Worm (Caenorhabditis elegans): ENCODE data around the gene Y42H9B.3.

Gene Y42H9B.3

ce11 chrIV:8006161-8006560 lies 6.1 kb downstream of the Y42H9B.3 start:
- TF ChIP-seq tab-1 (GFP tag; IDR thresholded peaks at IDR 0.05) (no peak), ztf-23 (GFP tag; IDR thresholded peaks at IDR 0.05) (no peak), cog-1 (tag; optimal IDR thresholded peaks at IDR 0.05) (no peak), ref-1 (GFP tag; conservative IDR thresholded peaks at IDR 0.05) (no peak), med-1 (GFP tag; optimal IDR thresholded peaks at IDR 0.05; ENCODE audit: insufficient read depth) (no peak), klf-2 (GFP tag; conservative IDR thresholded peaks at IDR 0.05) (no peak), T22C8.4 (GFP tag; IDR thresholded peaks at IDR 0.05) (no peak), flt-1 (GFP tag; IDR thresholded peaks at IDR 0.05) (no peak), ztf-29 (GFP tag; IDR thresholded peaks at IDR 0.05) (no peak)

DNA sequence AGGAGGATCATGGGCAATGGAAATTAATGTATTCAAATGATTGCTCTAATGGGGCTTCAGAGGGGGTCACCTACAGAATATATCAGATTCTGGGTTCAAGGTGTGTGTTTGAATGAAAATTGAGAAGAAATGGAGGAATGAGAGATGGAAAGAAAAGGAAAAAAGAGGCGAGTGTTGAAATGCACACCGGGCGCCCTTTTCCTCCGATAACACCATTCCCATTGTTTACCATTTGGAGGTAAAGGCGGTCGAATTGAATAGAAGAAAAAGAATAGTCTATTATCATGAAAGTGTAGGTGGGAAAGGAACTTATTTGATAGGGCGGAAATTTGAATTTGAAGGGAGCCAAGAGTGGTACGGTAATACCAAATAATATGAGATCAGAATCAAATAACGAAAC lies 6.9 kb downstream of the Y42H9B.3 start:
- TF ChIP-seq ztf-23 (GFP tag; IDR thresholded peaks at IDR 0.05): no peak
- no peak for TF ChIP-seq ref-1 (GFP tag; conservative IDR thresholded peaks at IDR 0.05)
- TF ChIP-seq med-1 (GFP tag; optimal IDR thresholded peaks at IDR 0.05; ENCODE audit: insufficient read depth): no peak
- TF ChIP-seq tab-1 (GFP tag; IDR thresholded peaks at IDR 0.05): no peak
- no peak for TF ChIP-seq ztf-29 (GFP tag; IDR thresholded peaks at IDR 0.05)
- TF ChIP-seq cog-1 (tag; optimal IDR thresholded peaks at IDR 0.05): no peak
- TF ChIP-seq T22C8.4 (GFP tag; IDR thresholded peaks at IDR 0.05): no peak
- TF ChIP-seq flt-1 (GFP tag; IDR thresholded peaks at IDR 0.05): no peak
- TF ChIP-seq klf-2 (GFP tag; conservative IDR thresholded peaks at IDR 0.05): no peak

- TF ChIP-seq ztf-23 (GFP tag; IDR thresholded peaks at IDR 0.05) (no peak), T22C8.4 (GFP tag; IDR thresholded peaks at IDR 0.05) (no peak), cog-1 (tag; optimal IDR thresholded peaks at IDR 0.05) (no peak), ref-1 (GFP tag; conservative IDR thresholded peaks at IDR 0.05) (no peak)
Measured at ce11 chrIV:8004019-8004418, 8.2 kb downstream of the Y42H9B.3 start, which contains the start of gene rig-4. rig-4 (minus strand) TSS chrIV:8004119.

- TF ChIP-seq flt-1 (GFP tag; IDR thresholded peaks at IDR 0.05) (no peak), med-1 (GFP tag; optimal IDR thresholded peaks at IDR 0.05; ENCODE audit: insufficient read depth) (no peak), T22C8.4 (GFP tag; IDR thresholded peaks at IDR 0.05) (no peak), ztf-29 (GFP tag; IDR thresholded peaks at IDR 0.05) (no peak), ref-1 (GFP tag; conservative IDR thresholded peaks at IDR 0.05) (no peak), klf-2 (GFP tag; conservative IDR thresholded peaks at IDR 0.05) (no peak), tab-1 (GFP tag; IDR thresholded peaks at IDR 0.05) (no peak), cog-1 (tag; optimal IDR thresholded peaks at IDR 0.05) (no peak), ztf-23 (GFP tag; IDR thresholded peaks at IDR 0.05) (no peak)
Measured at ce11 chrIV:8000763-8001162, 11.5 kb downstream of the Y42H9B.3 start.

DNA sequence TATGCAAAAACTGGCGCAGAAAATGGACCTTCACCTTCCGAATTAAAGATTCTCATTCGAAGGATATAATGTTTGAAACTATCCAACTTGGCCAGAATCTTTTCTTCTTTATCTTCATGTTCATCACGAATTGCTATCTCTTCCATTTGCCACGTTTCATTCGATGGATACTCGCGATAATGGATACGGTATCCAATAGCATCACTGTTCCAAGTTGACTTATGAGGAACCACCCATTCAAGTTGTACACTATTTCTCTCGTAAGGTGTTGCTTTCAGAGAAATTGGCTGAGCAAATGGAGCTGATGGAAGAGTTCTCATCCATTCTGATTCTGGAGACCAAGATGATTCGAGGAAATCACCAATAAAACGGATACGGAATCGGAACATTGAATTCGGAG lies 17.5 kb downstream of the Y42H9B.3 start:
- TF ChIP-seq T22C8.4 (GFP tag; IDR thresholded peaks at IDR 0.05) (no peak), ref-1 (GFP tag; conservative IDR thresholded peaks at IDR 0.05) (no peak), flt-1 (GFP tag; IDR thresholded peaks at IDR 0.05) (no peak)

DNA sequence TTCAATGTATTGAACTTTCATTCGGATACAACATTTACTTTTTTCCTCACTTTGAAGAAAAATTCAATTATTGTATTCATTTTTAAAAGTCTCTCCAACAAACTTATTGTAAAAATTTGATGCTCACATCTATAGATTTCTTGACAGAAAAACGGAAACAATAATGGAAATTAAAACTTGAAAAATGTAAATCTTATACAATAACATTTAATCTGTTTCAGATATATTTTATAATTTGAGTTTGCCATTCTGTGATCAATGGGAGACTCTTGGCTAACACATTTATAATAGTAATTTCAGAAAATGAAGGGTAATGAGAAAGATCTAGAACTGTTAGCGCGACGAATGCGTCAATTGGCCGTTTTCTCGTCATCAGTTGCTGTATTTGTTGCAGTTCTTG lies 23.8 kb downstream of the Y42H9B.3 start, which contains the start of gene col-115:
Gene col-115, plus strand, starts transcription at position 301 of the 400 bp plus-strand sequence.
- TF ChIP-seq flt-1 (GFP tag; IDR thresholded peaks at IDR 0.05) (no peak), med-1 (GFP tag; optimal IDR thresholded peaks at IDR 0.05; ENCODE audit: insufficient read depth) (no peak), T22C8.4 (GFP tag; IDR thresholded peaks at IDR 0.05) (no peak)

ce11 chrIV:7987083-7987482 lies 25.1 kb downstream of the Y42H9B.3 start, which contains the start of gene mec-17:
mec-17 (minus strand) TSS chrIV:7987183.
- TF ChIP-seq flt-1 (GFP tag; IDR thresholded peaks at IDR 0.05) (no peak), T22C8.4 (GFP tag; IDR thresholded peaks at IDR 0.05) (no peak), med-1 (GFP tag; optimal IDR thresholded peaks at IDR 0.05; ENCODE audit: insufficient read depth) (no peak), ref-1 (GFP tag; conservative IDR thresholded peaks at IDR 0.05) (no peak)

ce11 chrIV:7985737-7986136 lies 26.5 kb downstream of the Y42H9B.3 start:
- no peak for TF ChIP-seq klf-2 (GFP tag; conservative IDR thresholded peaks at IDR 0.05)
- no peak for TF ChIP-seq tab-1 (GFP tag; IDR thresholded peaks at IDR 0.05)
- no peak for TF ChIP-seq ztf-29 (GFP tag; IDR thresholded peaks at IDR 0.05)
- no peak for TF ChIP-seq ztf-23 (GFP tag; IDR thresholded peaks at IDR 0.05)
- no peak for TF ChIP-seq T22C8.4 (GFP tag; IDR thresholded peaks at IDR 0.05)
- no peak for TF ChIP-seq cog-1 (tag; optimal IDR thresholded peaks at IDR 0.05)
- TF ChIP-seq flt-1 (GFP tag; IDR thresholded peaks at IDR 0.05): no peak
- no peak for TF ChIP-seq ref-1 (GFP tag; conservative IDR thresholded peaks at IDR 0.05)
- TF ChIP-seq med-1 (GFP tag; optimal IDR thresholded peaks at IDR 0.05; ENCODE audit: insufficient read depth): no peak

ce11 chrIV:7983728-7984346 lies 28.4 kb downstream of the Y42H9B.3 start:
- TF ChIP-seq klf-2 (GFP tag; conservative IDR thresholded peaks at IDR 0.05): no peak
- 0 out of 2 replicates have a peak, but pooled peaks have one; percentile 11 for TF ChIP-seq flt-1 (GFP tag; IDR thresholded peaks at IDR 0.05)
- TF ChIP-seq ztf-23 (GFP tag; IDR thresholded peaks at IDR 0.05): no peak

DNA sequence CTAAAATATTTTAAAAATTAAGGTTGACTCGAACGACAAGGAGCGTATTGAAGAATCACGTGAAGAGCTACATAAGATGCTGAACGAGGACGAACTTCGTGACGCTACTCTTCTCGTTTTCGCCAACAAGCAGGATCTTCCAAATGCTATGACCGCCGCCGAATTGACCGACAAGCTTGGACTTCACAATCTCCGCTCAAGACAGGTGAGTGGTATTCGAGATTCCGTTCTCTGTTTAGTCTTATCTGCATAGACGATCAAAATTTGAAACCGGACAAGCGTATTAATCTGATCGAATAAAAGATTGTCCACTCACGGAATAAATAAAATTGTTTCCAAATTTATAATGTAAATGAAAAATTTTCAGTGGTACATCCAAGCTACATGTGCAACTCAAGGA lies 29.2 kb downstream of the Y42H9B.3 start:
- no peak for TF ChIP-seq tab-1 (GFP tag; IDR thresholded peaks at IDR 0.05)
- no peak for TF ChIP-seq flt-1 (GFP tag; IDR thresholded peaks at IDR 0.05)
- no peak for TF ChIP-seq klf-2 (GFP tag; conservative IDR thresholded peaks at IDR 0.05)
- no peak for TF ChIP-seq cog-1 (tag; optimal IDR thresholded peaks at IDR 0.05)
- no peak for TF ChIP-seq ztf-29 (GFP tag; IDR thresholded peaks at IDR 0.05)

DNA sequence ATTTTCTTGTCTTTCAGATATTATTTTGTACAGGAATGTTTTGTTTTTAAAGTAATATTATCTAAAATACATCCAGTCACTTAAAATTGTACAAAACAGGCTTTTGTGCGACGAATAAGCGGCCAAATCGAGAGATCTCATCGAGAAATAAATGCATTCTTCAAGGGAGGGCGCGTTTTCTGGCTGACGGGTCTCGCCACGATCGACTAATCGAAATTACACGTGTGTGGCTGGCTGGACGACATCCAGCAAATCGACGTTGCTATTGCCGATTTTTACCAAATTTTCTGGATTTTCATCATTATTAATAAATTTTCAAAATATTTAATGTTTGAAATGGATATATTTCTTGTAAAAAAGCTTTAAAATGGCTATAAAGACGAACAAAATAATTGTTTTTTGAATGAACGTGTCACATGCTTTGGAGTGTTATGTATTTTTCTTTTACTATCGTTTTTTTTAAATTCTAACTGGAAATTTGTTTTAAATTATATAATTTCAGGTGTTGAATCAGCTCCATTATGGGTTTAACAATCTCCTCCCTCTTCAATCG lies 30.1 kb downstream of the Y42H9B.3 start, which contains the start of gene arf-5:
Gene arf-5, plus strand, starts transcription at position 503 of the 553 bp plus-strand sequence.
- TF ChIP-seq med-1 (GFP tag; optimal IDR thresholded peaks at IDR 0.05; ENCODE audit: insufficient read depth): no peak
- peak; percentile 20 for TF ChIP-seq cog-1 (tag; optimal IDR thresholded peaks at IDR 0.05)
